Worm (Caenorhabditis elegans) whole organism, young adult: ENCODE measurements around the gene btb-8.

ENCODE experiments used
- B0019.2 ChIP-seq: fragments of 200-800 bp; sonication (Bioruptor generic); conservative IDR thresholded peaks from 2 replicates; pipeline ENCODE4 v1.3.6; 2022; ENCODE audit warnings: missing genetic modification reagents, missing genetic modification characterization, missing compliant biosample characterization
- snpc-1.3 ChIP-seq: sonication (generic microtip); optimal IDR thresholded peaks from 2 replicates; lab custom pipeline; 2017; ENCODE audit warnings: missing genetic modification characterization, mild to moderate bottlenecking, missing compliant biosample characterization, antibody characterized with exemption, moderate library complexity, missing genotype, missing genetic modification reagents; ENCODE audit not compliant: insufficient read depth

DNA sequence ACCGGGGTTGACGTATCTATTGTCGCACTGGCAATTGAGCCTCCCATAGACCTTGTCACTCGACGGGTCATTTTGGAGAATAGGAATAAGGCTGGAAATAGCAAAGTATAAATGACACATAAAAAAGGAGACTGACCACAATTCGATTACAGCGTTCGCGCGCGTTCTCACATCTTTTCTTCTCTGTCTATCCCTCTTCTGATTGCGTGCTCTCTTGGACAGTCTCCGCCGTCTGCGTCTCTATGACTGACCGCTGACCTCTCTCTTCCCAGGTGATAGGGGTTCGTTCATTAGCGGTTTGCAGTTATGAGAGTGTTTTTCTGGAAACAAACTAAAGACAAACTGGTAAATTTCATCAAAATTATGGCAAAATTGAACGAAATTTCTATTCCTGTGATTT is 13.8 kb downstream of the btb-8 start, which contains the start of gene ceh-83:
- TF ChIP-seq B0019.2 (no peak), snpc-1.3 (no peak)
